Fruit fly (Drosophila melanogaster) S2 (cell line): ENCODE measurements around the gene CG45081.

Experiments used
- CG8478 ChIP-seq: fragments of >200 bp; optimal IDR thresholded peaks from 2 replicates; lab custom pipeline; 2018
- CTCF ChIP-seq, 2 experiments: fragments of >200 bp; optimal IDR thresholded peaks; 2 replicates each; lab custom pipeline; 2018

The CG45081 gene

DNA sequence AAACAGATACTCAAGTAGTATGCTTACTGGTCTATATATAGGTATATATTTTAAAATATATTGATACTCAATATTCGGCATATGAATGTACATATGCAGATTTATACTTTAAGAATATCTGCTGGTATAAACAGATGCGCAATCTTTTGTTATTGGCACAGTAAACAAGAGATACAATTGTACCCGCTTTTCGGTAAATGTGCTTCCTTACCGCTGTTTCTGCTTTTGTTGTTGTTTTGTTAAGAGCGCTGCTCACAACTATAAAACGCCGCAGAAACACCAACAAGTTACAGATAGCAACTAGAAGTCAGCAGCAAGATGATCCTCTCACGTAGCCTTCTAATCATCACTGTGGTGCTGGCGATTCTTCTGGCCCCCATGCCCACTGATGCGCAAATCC is at the start of gene CG45081:
CG45081 (plus strand) TSS at position 301 of the 400 bp plus-strand sequence.
- no peak for TF ChIP-seq CG8478 (lab: Kevin White, UChicago)
- no peak for TF ChIP-seq CTCF (optimal IDR thresholded peaks at IDR 0.05; lab: Kevin White, UChicago)

- no peak for TF ChIP-seq CG8478 (lab: Kevin White, UChicago)
- no peak for TF ChIP-seq CTCF (optimal IDR thresholded peaks at IDR 0.05; lab: Kevin White, UChicago)
These were observed 49.5 kb upstream of the CG45081 start for dm6 chr3L:19216377-19216776.

DNA sequence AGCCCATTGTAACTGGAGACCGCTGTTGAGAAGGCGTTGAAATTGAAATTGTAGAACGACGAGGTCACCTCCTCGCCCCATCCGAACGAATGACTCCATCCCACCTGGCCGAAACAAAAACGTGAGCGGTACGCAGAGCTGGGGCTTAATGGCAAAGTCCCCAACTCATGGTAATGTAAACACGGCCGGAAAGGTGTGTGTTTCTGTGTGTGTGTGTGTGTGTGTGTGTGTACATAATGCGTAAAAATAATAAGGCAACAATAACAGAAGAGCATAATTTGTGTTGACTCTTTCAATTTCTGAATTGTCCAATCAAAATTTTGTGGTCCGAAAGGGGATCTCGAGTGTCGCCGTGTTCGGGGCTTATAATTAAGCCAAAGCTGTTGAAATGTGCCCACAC is 44.4 kb upstream of the CG45081 start:
- TF ChIP-seq CG8478 (lab: Kevin White, UChicago) (no peak), CTCF (optimal IDR thresholded peaks at IDR 0.05; lab: Kevin White, UChicago) (no peak)

DNA sequence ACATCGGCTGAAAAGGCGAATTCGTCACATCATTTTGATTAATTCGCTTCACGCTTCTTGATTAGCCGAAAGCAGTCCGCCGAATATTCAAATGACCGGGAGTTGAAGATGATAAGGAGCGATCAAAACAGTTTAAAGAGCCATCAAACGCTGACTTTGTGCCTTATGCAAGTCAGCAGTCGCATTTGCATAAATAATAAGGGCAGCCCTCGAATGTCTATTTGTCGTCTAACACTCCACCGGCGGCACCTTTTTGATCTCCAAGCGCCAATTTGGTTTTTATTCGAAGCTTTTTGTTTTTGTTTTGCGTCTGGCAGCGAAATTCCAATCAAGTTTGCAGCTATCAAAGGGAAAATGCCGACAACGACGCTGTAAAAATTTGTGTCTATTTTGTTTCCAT is 40.2 kb upstream of the CG45081 start:
- TF ChIP-seq CG8478 (lab: Kevin White, UChicago) = no peak
- no peak for TF ChIP-seq CTCF (optimal IDR thresholded peaks at IDR 0.05; lab: Kevin White, UChicago)

dm6 chr3L:19228371-19228817 is 37.5 kb upstream of the CG45081 start:
- TF ChIP-seq CG8478 (lab: Kevin White, UChicago) = no peak
- no peak for TF ChIP-seq CTCF (optimal IDR thresholded peaks at IDR 0.05; lab: Kevin White, UChicago)

- TF ChIP-seq CG8478 (lab: Kevin White, UChicago) = no peak
- TF ChIP-seq CTCF (optimal IDR thresholded peaks at IDR 0.05; lab: Kevin White, UChicago) = no peak
These were observed 36.9 kb upstream of the CG45081 start for dm6 chr3L:19228857-19229398.

- TF ChIP-seq CG8478 (lab: Kevin White, UChicago) (no peak), CTCF (optimal IDR thresholded peaks at IDR 0.05; lab: Kevin White, UChicago) (no peak)
These were observed 36.4 kb upstream of the CG45081 start for dm6 chr3L:19229491-19229890.

DNA sequence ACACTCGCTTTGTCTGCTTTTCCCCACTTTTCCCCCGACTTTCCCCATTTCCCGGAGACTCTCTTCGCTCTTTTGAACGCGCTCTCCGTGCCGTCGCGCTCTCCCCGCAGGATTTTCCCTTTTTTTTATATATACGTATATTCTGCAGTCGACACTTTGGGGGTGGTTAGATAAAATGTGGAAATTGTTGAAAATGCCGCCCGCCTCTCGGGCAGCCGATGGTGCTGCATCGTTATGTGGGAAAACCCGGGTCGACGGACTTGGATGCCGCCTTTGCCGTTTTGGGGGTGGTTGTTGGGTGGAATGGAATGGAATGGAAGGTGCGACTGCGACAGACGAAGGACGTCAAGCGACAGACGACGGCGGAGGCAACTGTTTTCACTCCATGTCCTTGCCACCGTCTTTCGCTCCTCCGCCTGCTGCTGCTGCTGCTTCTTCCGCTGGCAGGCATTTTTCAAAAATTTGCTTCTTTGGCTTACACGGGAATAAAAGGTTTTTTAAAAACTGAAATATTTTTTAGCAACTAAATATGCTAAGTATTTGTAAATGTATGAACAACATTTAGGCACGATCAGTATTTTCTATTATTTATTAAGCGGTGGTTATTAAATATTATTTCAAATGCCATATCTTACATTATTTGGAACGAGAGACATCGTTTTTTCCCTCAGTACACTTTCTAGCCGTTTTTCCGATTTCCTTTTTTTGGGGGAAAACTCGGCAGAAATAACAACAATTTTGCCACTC is 34.9 kb upstream of the CG45081 start:
- TF ChIP-seq CG8478 (lab: Kevin White, UChicago) (no peak), CTCF (optimal IDR thresholded peaks at IDR 0.05; lab: Kevin White, UChicago) (no peak)

dm6 chr3L:19231608-19232007 is 34.3 kb upstream of the CG45081 start:
- TF ChIP-seq CTCF (optimal IDR thresholded peaks at IDR 0.05; lab: Kevin White, UChicago) = no peak
- no peak for TF ChIP-seq CG8478 (lab: Kevin White, UChicago)

DNA sequence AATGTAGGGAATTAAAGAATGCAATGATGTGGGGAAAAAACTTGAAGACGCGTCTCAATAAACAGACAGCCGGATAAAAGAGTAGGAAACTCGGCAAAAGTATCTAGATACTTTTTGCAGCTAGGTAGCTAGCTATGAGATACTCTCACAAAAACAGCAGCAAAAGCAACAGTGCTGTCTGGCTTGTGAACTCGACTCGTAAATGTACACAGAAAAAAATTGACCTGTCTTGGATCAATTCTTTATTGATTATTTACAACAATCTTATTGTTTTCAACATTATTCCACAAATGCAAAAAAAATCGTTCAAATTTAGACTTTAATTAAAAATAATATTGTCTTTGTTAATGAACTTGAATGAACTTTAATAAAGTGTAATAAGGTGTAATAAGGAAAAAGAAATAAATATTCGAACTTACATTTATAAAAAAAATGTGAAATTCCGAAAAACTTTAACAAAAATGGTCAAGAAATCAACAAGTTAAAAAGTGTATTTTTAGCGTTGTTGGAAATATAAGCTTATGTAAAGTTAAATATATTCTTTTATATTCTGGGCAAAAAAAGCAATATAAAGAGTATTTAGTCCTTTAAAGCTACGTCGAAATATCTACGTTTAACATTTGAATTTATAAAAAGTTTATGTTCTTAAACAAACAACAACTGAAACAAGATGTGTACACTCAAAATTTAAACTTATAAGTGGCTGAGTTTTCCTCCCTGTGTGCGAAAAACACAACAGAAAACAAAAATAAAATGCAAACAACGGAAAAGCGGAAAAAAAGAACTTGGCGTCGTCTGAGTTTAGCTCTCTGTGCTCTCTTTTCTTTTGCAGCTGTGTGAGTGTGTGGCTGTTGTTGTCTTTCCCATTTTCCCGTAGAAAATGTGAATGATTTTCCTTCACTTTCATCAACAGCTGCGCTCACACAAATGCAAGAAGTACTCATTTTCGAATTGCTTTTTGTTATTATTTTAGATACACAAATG is 31.8 kb upstream of the CG45081 start:
- TF ChIP-seq CG8478 (lab: Kevin White, UChicago) (no peak), CTCF (optimal IDR thresholded peaks at IDR 0.05; lab: Kevin White, UChicago) (no peak)

DNA sequence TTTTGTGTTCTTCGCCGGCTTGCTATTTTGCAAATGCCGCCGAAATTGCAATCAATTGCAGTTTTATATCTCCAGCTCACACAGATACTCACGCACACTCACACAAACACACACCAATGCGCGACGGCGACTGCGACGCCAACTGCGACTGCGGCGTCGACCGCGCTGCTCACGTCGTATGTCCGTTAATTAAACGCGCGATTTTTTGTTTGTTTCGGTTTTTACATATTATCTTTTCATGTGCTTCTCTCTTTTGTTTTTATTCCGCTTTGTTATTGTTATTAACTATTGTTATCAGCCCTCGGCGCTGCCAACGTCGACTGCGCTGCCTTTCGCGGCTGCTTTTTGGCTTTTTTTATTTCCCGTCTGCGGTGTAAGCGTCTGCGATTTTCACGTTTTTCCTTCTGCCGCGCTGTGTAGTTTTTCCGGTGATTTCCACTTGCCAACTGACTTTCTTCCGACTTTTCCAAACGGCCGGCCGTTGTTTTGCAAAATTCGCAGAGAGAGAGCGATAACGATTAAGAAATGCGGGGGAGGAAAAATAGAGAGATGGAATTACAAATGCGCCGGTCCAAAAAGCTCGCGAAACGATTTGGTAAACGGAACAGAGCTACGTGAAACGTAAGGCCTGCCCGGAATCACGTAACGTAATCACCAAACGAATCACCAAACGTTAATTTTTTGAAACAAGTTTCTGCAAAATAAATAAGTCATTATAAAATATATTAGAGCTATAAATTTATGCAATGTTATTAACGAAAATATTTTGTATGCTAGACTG is 30.7 kb upstream of the CG45081 start, which contains the start of gene fz2:
fz2 (minus strand) TSS at position 452 of the 781 bp plus-strand sequence.
- no peak for TF ChIP-seq CTCF (optimal IDR thresholded peaks at IDR 0.05; lab: Kevin White, UChicago)
- no peak for TF ChIP-seq CG8478 (lab: Kevin White, UChicago)

- TF ChIP-seq CG8478 (lab: Kevin White, UChicago) = no peak
- TF ChIP-seq CTCF (optimal IDR thresholded peaks at IDR 0.05; lab: Kevin White, UChicago) = no peak
These were observed 29.8 kb upstream of the CG45081 start, which contains the start of gene CG33647 for dm6 chr3L:19236060-19236459. TSS of gene CG33647 (plus strand) at chr3L:19236360.

DNA sequence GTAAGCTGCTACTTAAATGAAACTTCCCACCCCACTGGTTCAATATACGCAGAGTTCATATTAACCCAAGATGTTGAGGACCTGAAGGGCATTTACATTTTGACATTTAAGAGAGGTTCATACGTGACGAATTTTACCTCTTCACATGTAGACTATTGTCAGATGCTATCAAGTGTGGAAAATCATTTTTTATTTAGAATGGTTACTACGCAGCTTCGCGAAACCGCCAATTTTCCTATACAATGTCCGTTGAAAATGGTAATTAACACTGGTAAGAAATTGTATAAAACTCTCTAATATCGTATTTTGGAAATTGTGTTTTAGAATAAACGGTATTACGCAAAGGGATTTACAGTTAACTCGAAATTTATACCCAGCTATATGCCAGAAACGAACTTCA is 29.3 kb upstream of the CG45081 start:
- TF ChIP-seq CTCF (optimal IDR thresholded peaks at IDR 0.05; lab: Kevin White, UChicago) (no peak), CG8478 (lab: Kevin White, UChicago) (no peak)

- TF ChIP-seq CTCF (optimal IDR thresholded peaks at IDR 0.05; lab: Kevin White, UChicago) (no peak), CG8478 (lab: Kevin White, UChicago) (no peak)
These were observed 28.1 kb upstream of the CG45081 start for dm6 chr3L:19237780-19238179.
